Worm (Caenorhabditis elegans): Measurements from ENCODE around the gene C06A8.8.

DNA sequence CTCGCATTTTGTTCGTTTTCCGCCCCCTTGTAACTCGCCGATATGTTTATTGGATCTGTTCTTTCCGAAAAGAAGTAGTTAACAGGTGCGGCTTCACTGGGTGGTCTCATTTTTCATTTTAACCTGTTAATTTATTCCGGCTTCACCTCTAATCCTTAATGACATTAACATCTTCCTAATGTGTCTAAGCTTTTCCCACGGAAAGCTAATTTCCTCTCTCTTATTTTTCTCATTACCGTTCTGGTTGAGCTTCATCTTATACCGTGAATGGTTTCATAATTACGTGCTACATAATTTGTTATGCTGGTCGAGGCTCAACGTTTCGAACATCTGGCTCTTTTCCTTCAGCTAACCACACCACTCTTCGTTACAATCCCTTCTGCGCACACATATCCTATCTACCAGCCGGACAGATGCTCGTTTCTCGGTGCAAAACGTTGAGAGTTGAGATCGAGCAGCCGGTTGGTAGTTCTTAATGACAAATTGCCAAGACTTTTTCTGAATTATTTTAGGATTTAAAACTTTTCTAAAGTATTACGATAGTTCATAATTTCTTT lies 37.6 kb upstream of the C06A8.8 start:
- TF ChIP-seq ama-1 (optimal IDR thresholded peaks at IDR 0.05) (no peak), flt-1 (GFP tag; IDR thresholded peaks at IDR 0.05) (no peak), sea-1 (GFP tag; conservative IDR thresholded peaks at IDR 0.05) (no peak)
